Worm (Caenorhabditis elegans) whole organism, L3 larva: ENCODE data around the gene F28B4.4.

Source experiments
- R02D3.7 ChIP-seq: fragments of 150-350 bp; optimal IDR thresholded peaks from 2 replicates; lab custom pipeline; 2014; ENCODE audit warnings: missing biosample characterization, missing genetic modification characterization
- ZK546.5 ChIP-seq: sonication (generic microtip); optimal IDR thresholded peaks from 2 replicates; lab custom pipeline; 2017; ENCODE audit warnings: missing biosample characterization, missing genetic modification characterization
- aly-2 ChIP-seq: fragments of 150-350 bp; optimal IDR thresholded peaks from 2 replicates; lab custom pipeline; 2014; ENCODE audit warnings: missing biosample characterization, missing genetic modification characterization
- ceh-16 ChIP-seq: sonication (generic microtip); optimal IDR thresholded peaks from 2 replicates; lab custom pipeline; 2017; ENCODE audit warnings: missing biosample characterization, missing genetic modification characterization
- daf-12 ChIP-seq: fragments of 150-350 bp; optimal IDR thresholded peaks from 2 replicates; lab custom pipeline; 2014; ENCODE audit warnings: missing biosample characterization, missing genetic modification reagents, missing genetic modification characterization
- egl-27 ChIP-seq: sonication (generic microtip); optimal IDR thresholded peaks from 4 replicates; lab custom pipeline; 2017; ENCODE audit warnings: missing biosample characterization, missing genetic modification reagents, missing genetic modification characterization
- elt-1 ChIP-seq: fragments of 150-350 bp; optimal IDR thresholded peaks from 2 replicates; lab custom pipeline; 2014; ENCODE audit warnings: missing biosample characterization, missing genetic modification characterization
- elt-2 ChIP-seq: sonication (generic microtip); optimal IDR thresholded peaks from 2 replicates; lab custom pipeline; 2016; ENCODE audit warnings: missing genetic modification reagents, mild to moderate bottlenecking, missing genetic modification characterization, missing compliant biosample characterization
- elt-3 ChIP-seq, 3 experiments: fragments of 150-350 bp in 1 of 3; sonication (generic microtip) in 2 of 3; optimal IDR thresholded peaks; 2 replicates in 2 of 3; 4 replicates in 1 of 3; lab custom pipeline; 2014 to 2017; ENCODE audit warnings: missing biosample characterization in 3 of 3, missing genetic modification characterization in 3 of 3
- eor-1 ChIP-seq, 2 experiments: fragments of 150-350 bp; optimal IDR thresholded peaks; 2 replicates each; lab custom pipeline; 2014 to 2018; ENCODE audit warnings: missing biosample characterization in 2 of 2, missing genetic modification characterization in 2 of 2
- fkh-2 ChIP-seq: fragments of 150-350 bp; optimal IDR thresholded peaks from 2 replicates; lab custom pipeline; 2014; ENCODE audit warnings: missing biosample characterization, missing genetic modification reagents, missing genetic modification characterization
- jun-1 ChIP-seq: fragments of 150-350 bp; optimal IDR thresholded peaks from 2 replicates; lab custom pipeline; 2014; ENCODE audit warnings: missing biosample characterization, missing genetic modification reagents, missing genetic modification characterization
- lin-39 ChIP-seq: fragments of 150-350 bp; optimal IDR thresholded peaks from 2 replicates; lab custom pipeline; 2018; ENCODE audit warnings: missing biosample characterization, missing genetic modification reagents, missing genetic modification characterization
- lsy-12 ChIP-seq: sonication (generic microtip); optimal IDR thresholded peaks from 2 replicates; lab custom pipeline; 2016; ENCODE audit warnings: mild to moderate bottlenecking, missing genetic modification characterization, missing compliant biosample characterization
- nhr-11 ChIP-seq: fragments of 150-350 bp; optimal IDR thresholded peaks from 2 replicates; lab custom pipeline; 2014; ENCODE audit warnings: missing biosample characterization, missing genetic modification characterization
- nhr-12 ChIP-seq: fragments of 150-350 bp; optimal IDR thresholded peaks from 2 replicates; lab custom pipeline; 2014; ENCODE audit warnings: missing biosample characterization, missing genetic modification characterization
- nhr-23 ChIP-seq: fragments of 150-350 bp; optimal IDR thresholded peaks from 2 replicates; lab custom pipeline; 2014; ENCODE audit warnings: missing biosample characterization, missing genetic modification reagents, missing genetic modification characterization
- nhr-25 ChIP-seq: sonication (generic microtip); optimal IDR thresholded peaks from 2 replicates; lab custom pipeline; 2017; ENCODE audit warnings: missing biosample characterization, missing genetic modification characterization
- nhr-67 ChIP-seq: fragments of 150-350 bp; optimal IDR thresholded peaks from 2 replicates; lab custom pipeline; 2014; ENCODE audit warnings: missing biosample characterization, missing genetic modification characterization
- nhr-76 ChIP-seq: fragments of 150-350 bp; sonication (generic microtip); optimal IDR thresholded peaks from 5 replicates; lab custom pipeline; 2014; ENCODE audit warnings: missing biosample characterization, missing genetic modification characterization
- nhr-77 ChIP-seq: fragments of 150-350 bp; optimal IDR thresholded peaks from 2 replicates; lab custom pipeline; 2014; ENCODE audit warnings: missing biosample characterization, missing genetic modification characterization
- pha-4 ChIP-seq: fragments of 150-350 bp; optimal IDR thresholded peaks from 2 replicates; lab custom pipeline; 2014; ENCODE audit warnings: missing biosample characterization, missing genetic modification reagents, missing genetic modification characterization
- pqm-1 ChIP-seq: fragments of 150-350 bp; optimal IDR thresholded peaks from 2 replicates; lab custom pipeline; 2017; ENCODE audit warnings: missing biosample characterization, missing genetic modification characterization, inconsistent platforms
- skn-1 ChIP-seq: fragments of 150-350 bp; optimal IDR thresholded peaks from 2 replicates; lab custom pipeline; 2014; ENCODE audit warnings: missing biosample characterization, missing genetic modification characterization
- snpc-4 ChIP-seq: fragments of 150-350 bp; optimal IDR thresholded peaks from 2 replicates; lab custom pipeline; 2014; ENCODE audit warnings: missing biosample characterization, missing genetic modification characterization
- tbx-2 ChIP-seq: sonication (generic microtip); optimal IDR thresholded peaks from 2 replicates; lab custom pipeline; 2016; ENCODE audit warnings: mild to moderate bottlenecking, missing genetic modification characterization, missing compliant biosample characterization
- unc-39 ChIP-seq: sonication (generic microtip); optimal IDR thresholded peaks from 4 replicates; lab custom pipeline; 2017; ENCODE audit warnings: missing biosample characterization, missing genetic modification characterization
- unc-62 ChIP-seq: fragments of 150-350 bp; sonication (generic microtip); optimal IDR thresholded peaks from 4 replicates; lab custom pipeline; 2014; ENCODE audit warnings: missing biosample characterization, missing genetic modification reagents, missing genetic modification characterization
- ztf-11 ChIP-seq: fragments of 150-350 bp; optimal IDR thresholded peaks from 2 replicates; lab custom pipeline; 2014; ENCODE audit warnings: missing biosample characterization, missing genetic modification characterization
- ztf-4 ChIP-seq: fragments of 150-350 bp; optimal IDR thresholded peaks from 2 replicates; lab custom pipeline; 2014; ENCODE audit warnings: missing biosample characterization, missing genetic modification characterization

F28B4.4 gene

ce11 chrX:3230575-3230974 lies 21.2 kb upstream of the F28B4.4 start:
- TF ChIP-seq ztf-4 (tag; lab: Kevin White, UChicago) (no peak), nhr-23 (tag; lab: Kevin White, UChicago) (no peak), elt-3 (tag; optimal IDR thresholded peaks at IDR 0.05; lab: Kevin White, UChicago) (no peak), nhr-77 (tag; lab: Kevin White, UChicago) (no peak), ztf-11 (tag; lab: Kevin White, UChicago) (no peak), unc-62 (GFP tag; lab: Kevin White, UChicago) (no peak), elt-1 (tag; lab: Kevin White, UChicago) (no peak)

DNA sequence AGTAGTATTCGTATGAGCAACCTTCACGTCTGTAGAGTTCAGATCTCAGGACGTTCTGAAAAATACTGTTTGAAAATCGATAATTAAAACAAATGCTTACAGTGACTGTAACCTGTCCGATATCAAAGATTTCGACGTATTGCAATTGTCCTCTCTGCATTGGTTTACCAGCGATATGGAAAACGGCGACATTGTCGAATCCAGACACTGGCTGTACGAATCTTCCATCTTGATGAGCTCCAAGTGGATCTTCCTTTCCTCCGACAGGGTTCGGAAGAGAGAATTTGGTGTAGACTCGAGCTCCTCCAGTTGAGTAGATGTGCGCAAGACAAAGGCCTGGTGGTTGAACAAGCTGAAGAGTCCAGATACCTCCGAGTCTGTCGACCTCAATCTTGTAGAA lies 19.3 kb upstream of the F28B4.4 start:
- TF ChIP-seq eor-1 (tag; optimal IDR thresholded peaks at IDR 0.05; lab: Kevin White, UChicago) (no peak), unc-62 (GFP tag; lab: Kevin White, UChicago) (no peak), ceh-16 (no peak), snpc-4 (tag; lab: Kevin White, UChicago) (no peak), lin-39 (tag; lab: Kevin White, UChicago) (no peak), elt-1 (tag; lab: Kevin White, UChicago) (no peak), R02D3.7 (tag; lab: Kevin White, UChicago) (no peak), unc-39 (tag; lab: Kevin White, UChicago) (no peak)

- TF ChIP-seq elt-2 (tag; lab: Kevin White, UChicago) (peak; percentile 31), pqm-1 (peak; percentile 37), nhr-76 (tag; lab: Kevin White, UChicago) (no peak), pha-4 (tag; lab: Kevin White, UChicago) (peak; percentile 7), egl-27 (tag; lab: Kevin White, UChicago) (no peak)
These were observed 17.2 kb upstream of the F28B4.4 start for ce11 chrX:3226348-3227229.

- TF ChIP-seq jun-1 (tag; lab: Kevin White, UChicago) (no peak), pha-4 (tag; lab: Kevin White, UChicago) (peak; percentile 2)
These were observed 13.7 kb upstream of the F28B4.4 start for ce11 chrX:3223135-3223534.

ce11 chrX:3220267-3220666 lies 10.8 kb upstream of the F28B4.4 start, which contains the start of gene rgl-1:
rgl-1 (minus strand) TSS chrX:3220367.
- TF ChIP-seq elt-2 (tag; lab: Kevin White, UChicago) (no peak), elt-1 (tag; lab: Kevin White, UChicago) (no peak), pqm-1 (no peak), aly-2 (tag; lab: Kevin White, UChicago) (no peak), ztf-4 (tag; lab: Kevin White, UChicago) (no peak), ZK546.5 (tag; lab: Kevin White, UChicago) (no peak)

ce11 chrX:3218040-3218795 lies 8.8 kb upstream of the F28B4.4 start:
- peak; percentile 18 for TF ChIP-seq pha-4 (tag; lab: Kevin White, UChicago)
- no peak for TF ChIP-seq nhr-11 (tag; lab: Kevin White, UChicago)
- no peak for TF ChIP-seq nhr-67 (tag; lab: Kevin White, UChicago)
- TF ChIP-seq daf-12: no peak
- TF ChIP-seq skn-1 (tag; lab: Kevin White, UChicago): no peak
- no peak for TF ChIP-seq lsy-12
- TF ChIP-seq elt-3 (tag; optimal IDR thresholded peaks at IDR 0.05; lab: Kevin White, UChicago): peak in 1 of 3 experiments; percentile 41
- TF ChIP-seq elt-2 (tag; lab: Kevin White, UChicago): peak; percentile 74
- TF ChIP-seq nhr-12 (tag; lab: Kevin White, UChicago): no peak
- TF ChIP-seq fkh-2 (tag; lab: Kevin White, UChicago): no peak
- TF ChIP-seq nhr-77 (tag; lab: Kevin White, UChicago): no peak
- peak; percentile 35 for TF ChIP-seq nhr-25 (tag; lab: Kevin White, UChicago)
- peak; percentile 4 for TF ChIP-seq pqm-1
- no peak for TF ChIP-seq lin-39 (tag; lab: Kevin White, UChicago)
- no peak for TF ChIP-seq tbx-2 (tag; lab: Kevin White, UChicago)
- no peak for TF ChIP-seq eor-1 (tag; optimal IDR thresholded peaks at IDR 0.05; lab: Kevin White, UChicago)
